Worm (Caenorhabditis elegans) whole organism, young adult: Measurements from ENCODE around the gene kin-24.
A peak's percentile ranks its signal among the peaks of the same experiment; 100 is the strongest.

Experiments
- B0019.2 ChIP-seq: fragments of 200-800 bp; sonication (Bioruptor generic); conservative IDR thresholded peaks from 2 replicates; pipeline ENCODE4 v1.3.6; 2022; ENCODE audit warnings: missing genetic modification reagents, missing genetic modification characterization, missing compliant biosample characterization
- B0035.1 ChIP-seq: sonication (generic microtip); optimal IDR thresholded peaks from 2 replicates; lab custom pipeline; 2016; ENCODE audit warnings: missing genetic modification characterization, mild to moderate bottlenecking, missing compliant biosample characterization, missing genotype, missing genetic modification reagents
- B0336.3 ChIP-seq: fragments of 200-800 bp; sonication (Bioruptor generic); IDR thresholded peaks from 2 replicates; pipeline ENCODE4 v1.3.6; 2022; ENCODE audit warnings: missing genetic modification characterization, missing compliant biosample characterization
- F37B4.10 ChIP-seq: fragments of 200-800 bp; sonication (Bioruptor generic); IDR thresholded peaks from 2 replicates; pipeline ENCODE4 v1.3.6; 2022; ENCODE audit warnings: missing genetic modification characterization, missing compliant biosample characterization
- F49E8.2 ChIP-seq: sonication (generic microtip); optimal IDR thresholded peaks from 3 replicates; lab custom pipeline; 2017; ENCODE audit warnings: missing genetic modification characterization, mild to moderate bottlenecking, missing compliant biosample characterization, antibody characterized with exemption, moderate library complexity; ENCODE audit not compliant: insufficient read depth
- F57A8.1 ChIP-seq: fragments of 200-800 bp; sonication (Bioruptor generic); optimal IDR thresholded peaks from 2 replicates; lab custom pipeline; 2018; ENCODE audit warnings: mild to moderate bottlenecking, missing genetic modification characterization, moderate library complexity, missing compliant biosample characterization
- F57C9.4 ChIP-seq: sonication (generic microtip); optimal IDR thresholded peaks from 2 replicates; lab custom pipeline; 2017; ENCODE audit warnings: mild to moderate bottlenecking, missing genetic modification characterization, missing compliant biosample characterization
- K11D2.4 ChIP-seq: fragments of 200-800 bp; sonication (Bioruptor generic); IDR thresholded peaks from 2 replicates; pipeline ENCODE4 v1.3.6; 2022; ENCODE audit warnings: missing genetic modification reagents, missing genetic modification characterization, missing compliant biosample characterization
- Y53G8AR.9 ChIP-seq: fragments of 200-800 bp; sonication (Bioruptor generic); conservative IDR thresholded peaks from 2 replicates; pipeline ENCODE4 v1.3.6; 2022; ENCODE audit warnings: missing genetic modification reagents, missing genetic modification characterization, missing compliant biosample characterization
- Y56A3A.18 ChIP-seq: fragments of 200-800 bp; sonication (Bioruptor generic); IDR thresholded peaks from 2 replicates; pipeline ENCODE4 v1.3.6; 2022; ENCODE audit warnings: missing genetic modification reagents, missing genetic modification characterization, missing compliant biosample characterization
- Y79H2A.3 ChIP-seq: fragments of 200-800 bp; sonication (Bioruptor generic); conservative IDR thresholded peaks from 2 replicates; pipeline ENCODE4 v1.3.6; 2022; ENCODE audit warnings: missing genetic modification reagents, missing genetic modification characterization, missing compliant biosample characterization
- attf-6 ChIP-seq: fragments of 200-800 bp; sonication (Bioruptor generic); IDR thresholded peaks from 2 replicates; pipeline ENCODE4 v1.3.6; 2022; ENCODE audit warnings: missing genetic modification reagents, missing genetic modification characterization, missing compliant biosample characterization
- bed-2 ChIP-seq: fragments of 200-800 bp; sonication (Bioruptor generic); IDR thresholded peaks from 2 replicates; pipeline ENCODE4 v1.3.6; 2022; ENCODE audit warnings: missing genetic modification reagents, missing genetic modification characterization, missing compliant biosample characterization
- cebp-2 ChIP-seq: fragments of 200-800 bp; sonication (Bioruptor generic); IDR thresholded peaks from 2 replicates; pipeline ENCODE4 v1.3.6; 2022; ENCODE audit warnings: missing genetic modification characterization, missing compliant biosample characterization
- ceh-27 ChIP-seq: fragments of 200-800 bp; sonication (Bioruptor generic); optimal IDR thresholded peaks from 2 replicates; lab custom pipeline; 2018; ENCODE audit warnings: mild to moderate bottlenecking, missing genetic modification characterization, moderate library complexity, missing compliant biosample characterization
- ceh-58 ChIP-seq: fragments of 200-800 bp; sonication (Bioruptor generic); IDR thresholded peaks from 2 replicates; pipeline ENCODE4 v1.3.6; 2022; ENCODE audit warnings: missing genetic modification characterization, missing compliant biosample characterization
- ceh-79 ChIP-seq: sonication (generic microtip); optimal IDR thresholded peaks from 2 replicates; lab custom pipeline; 2017; ENCODE audit warnings: mild to moderate bottlenecking, missing genetic modification characterization, missing compliant biosample characterization
- chd-7 ChIP-seq: sonication (generic microtip); optimal IDR thresholded peaks from 2 replicates; lab custom pipeline; 2016; ENCODE audit warnings: mild to moderate bottlenecking, missing genetic modification characterization, moderate library complexity, missing compliant biosample characterization
- die-1 ChIP-seq: sonication (generic microtip); optimal IDR thresholded peaks from 2 replicates; lab custom pipeline; 2016; ENCODE audit warnings: missing genotype, mild to moderate bottlenecking, missing genetic modification characterization, missing compliant biosample characterization
- dox-1 ChIP-seq: fragments of 200-800 bp; sonication (Bioruptor generic); IDR thresholded peaks from 2 replicates; pipeline ENCODE4 v1.3.6; 2022; ENCODE audit warnings: missing genetic modification reagents, missing genetic modification characterization, missing compliant biosample characterization
- dpl-1 ChIP-seq: fragments of 150-350 bp; optimal IDR thresholded peaks from 2 replicates; lab custom pipeline; 2014; ENCODE audit warnings: missing biosample characterization, missing genetic modification reagents, missing genetic modification characterization
- efl-1 ChIP-seq: fragments of 150-350 bp; optimal IDR thresholded peaks from 2 replicates; lab custom pipeline; 2014; ENCODE audit warnings: missing biosample characterization, missing genetic modification reagents, missing genetic modification characterization
- ekl-4 ChIP-seq: fragments of 200-800 bp; sonication (Bioruptor generic); IDR thresholded peaks from 2 replicates; pipeline ENCODE4 v1.3.6; 2022; ENCODE audit warnings: missing genetic modification reagents, missing genetic modification characterization, missing compliant biosample characterization
- fkh-3 ChIP-seq: sonication (generic microtip); optimal IDR thresholded peaks from 2 replicates; lab custom pipeline; 2016; ENCODE audit warnings: mild to moderate bottlenecking, missing genetic modification characterization, missing compliant biosample characterization
- him-1 ChIP-seq: sonication (generic microtip); optimal IDR thresholded peaks from 2 replicates; lab custom pipeline; 2016; ENCODE audit warnings: missing genotype, missing genetic modification reagents, missing genetic modification characterization, missing compliant biosample characterization
- hmg-1.2 ChIP-seq: fragments of 200-800 bp; sonication (Bioruptor generic); IDR thresholded peaks from 2 replicates; pipeline ENCODE4 v1.3.6; 2022; ENCODE audit warnings: missing genetic modification reagents, missing genetic modification characterization, missing compliant biosample characterization
- hmg-20 ChIP-seq: fragments of 200-800 bp; sonication (Bioruptor generic); IDR thresholded peaks from 2 replicates; pipeline ENCODE4 v1.3.6; 2022; ENCODE audit warnings: missing genetic modification reagents, missing genetic modification characterization, missing compliant biosample characterization
- hrde-1 ChIP-seq: sonication (generic microtip); optimal IDR thresholded peaks from 2 replicates; lab custom pipeline; 2016; ENCODE audit warnings: missing genetic modification characterization, mild to moderate bottlenecking, missing compliant biosample characterization, moderate library complexity, missing genotype, missing genetic modification reagents, borderline replicate concordance
- hsf-1 ChIP-seq: fragments of 200-800 bp; sonication (Bioruptor generic); IDR thresholded peaks from 2 replicates; pipeline ENCODE4 v1.3.6; 2022; ENCODE audit warnings: missing genetic modification reagents, missing genetic modification characterization, missing compliant biosample characterization
- lag-1 ChIP-seq: fragments of 200-800 bp; sonication (Bioruptor generic); IDR thresholded peaks from 2 replicates; pipeline ENCODE4 v1.3.6; 2022; ENCODE audit warnings: missing genetic modification reagents, missing genetic modification characterization, missing compliant biosample characterization
- lin-35 ChIP-seq, 3 experiments: fragments of 150-350 bp in 2 of 3; sonication (generic microtip) in 1 of 3; optimal IDR thresholded peaks; 2 replicates each; lab custom pipeline; 2014 to 2018; ENCODE audit warnings: missing biosample characterization in 3 of 3, missing genetic modification characterization in 3 of 3, missing genetic modification reagents in 3 of 3
- mes-4 ChIP-seq: sonication (generic microtip); optimal IDR thresholded peaks from 2 replicates; lab custom pipeline; 2016; ENCODE audit warnings: missing genotype, missing genetic modification characterization, missing compliant biosample characterization
- nfya-1 ChIP-seq: sonication (generic microtip); optimal IDR thresholded peaks from 2 replicates; lab custom pipeline; 2017; ENCODE audit warnings: antibody characterized with exemption, missing compliant biosample characterization, missing genetic modification characterization, borderline replicate concordance; ENCODE audit not compliant: insufficient read depth
- nhr-179 ChIP-seq: sonication (generic microtip); optimal IDR thresholded peaks from 2 replicates; lab custom pipeline; 2016; ENCODE audit warnings: mild to moderate bottlenecking, missing genetic modification characterization, missing compliant biosample characterization
- nhr-27 ChIP-seq: fragments of 200-800 bp; sonication (Bioruptor generic); optimal IDR thresholded peaks from 2 replicates; lab custom pipeline; 2018; ENCODE audit warnings: mild to moderate bottlenecking, missing genetic modification characterization, moderate library complexity, missing compliant biosample characterization
- rcor-1 ChIP-seq: fragments of 200-800 bp; sonication (Bioruptor generic); IDR thresholded peaks from 2 replicates; pipeline ENCODE4 v1.3.6; 2022; ENCODE audit warnings: missing genetic modification reagents, missing genetic modification characterization, missing compliant biosample characterization
- repo-1 ChIP-seq: sonication (generic microtip); optimal IDR thresholded peaks from 2 replicates; lab custom pipeline; 2017; ENCODE audit warnings: mild to moderate bottlenecking, missing genetic modification characterization, missing compliant biosample characterization
- tbp1 ChIP-seq: fragments of 200-800 bp; sonication (Bioruptor generic); optimal IDR thresholded peaks from 2 replicates; lab custom pipeline; 2018; ENCODE audit warnings: mild to moderate bottlenecking, missing genetic modification characterization, missing compliant biosample characterization
- unc-130 ChIP-seq: sonication (generic microtip); optimal IDR thresholded peaks from 2 replicates; lab custom pipeline; 2016; ENCODE audit warnings: missing genetic modification reagents, missing genetic modification characterization, missing compliant biosample characterization
- ztf-18 ChIP-seq: sonication (generic microtip); optimal IDR thresholded peaks from 2 replicates; lab custom pipeline; 2016; ENCODE audit warnings: missing genotype, mild to moderate bottlenecking, missing genetic modification characterization, missing compliant biosample characterization
- ztf-26 ChIP-seq: sonication (generic microtip); optimal IDR thresholded peaks from 2 replicates; lab custom pipeline; 2017; ENCODE audit warnings: missing genetic modification characterization, missing compliant biosample characterization

The kin-24 gene

DNA sequence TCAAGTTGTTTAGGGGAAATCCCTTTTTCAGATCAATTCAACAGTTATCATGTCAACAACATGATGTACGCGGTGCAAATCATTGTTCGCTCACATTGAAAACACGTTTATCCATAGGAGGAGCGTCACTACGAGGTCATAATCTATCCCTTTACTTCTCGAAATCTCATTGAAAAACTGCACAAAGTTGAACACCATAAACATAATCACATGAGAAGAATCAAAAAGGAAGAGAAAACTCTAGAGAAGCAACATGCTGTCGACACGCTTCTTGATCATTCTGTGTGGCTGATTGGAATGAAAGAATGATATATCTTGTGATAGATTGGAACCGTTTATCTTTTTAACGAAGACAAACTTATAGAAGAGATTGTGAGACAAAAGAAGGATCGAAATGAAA, 27.0 kb upstream of the kin-24 start (continued):
- no peak for TF ChIP-seq rcor-1 (GFP tag; lab: Robert Waterston, UW)
- TF ChIP-seq repo-1 (tag; lab: Kevin White, UChicago): no peak
- peak; percentile 76 for TF ChIP-seq hsf-1 (GFP tag; lab: Robert Waterston, UW)
- TF ChIP-seq ztf-26 (tag; lab: Kevin White, UChicago): peak; percentile 84
- TF ChIP-seq tbp1 (GFP tag; lab: Kevin White, UChicago): peak; percentile 3
- TF ChIP-seq nhr-27 (tag; lab: Kevin White, UChicago): no peak
- TF ChIP-seq ceh-27 (GFP tag; lab: Kevin White, UChicago): peak; percentile 6
- TF ChIP-seq ceh-58 (GFP tag; lab: Robert Waterston, UW): no peak
- no peak for TF ChIP-seq lin-35 (GFP tag; optimal IDR thresholded peaks at IDR 0.05; lab: Kevin White, UChicago)
- TF ChIP-seq chd-7 (tag; lab: Kevin White, UChicago): peak; percentile 26
- no peak for TF ChIP-seq unc-130 (GFP tag; lab: Kevin White, UChicago)
- peak; percentile 55 for TF ChIP-seq die-1 (tag; lab: Kevin White, UChicago)

DNA sequence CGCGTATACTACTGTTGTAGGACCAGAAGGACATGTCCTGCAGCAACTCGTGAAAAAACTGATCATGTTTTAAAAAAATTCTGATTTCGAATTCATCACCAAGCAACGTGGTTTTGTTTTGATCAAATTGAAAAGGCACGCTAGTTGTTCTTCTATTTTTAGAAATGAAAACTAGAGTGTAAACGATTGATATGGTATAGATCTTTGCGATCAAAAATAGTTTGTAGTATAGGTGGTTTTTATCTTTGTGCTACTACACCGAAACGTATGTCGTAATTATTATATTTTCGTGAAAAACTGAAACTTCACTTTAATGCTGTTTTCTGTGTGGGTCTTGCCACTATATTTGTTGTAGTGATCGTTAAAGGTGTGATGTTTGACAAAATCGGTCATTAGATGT, 26.0 kb upstream of the kin-24 start:
- TF ChIP-seq F37B4.10 (GFP tag; lab: Robert Waterston, UW) (no peak), Y53G8AR.9 (no peak), B0019.2 (GFP tag; lab: Robert Waterston, UW) (no peak), ekl-4 (no peak), cebp-2 (GFP tag; lab: Robert Waterston, UW) (no peak)

DNA sequence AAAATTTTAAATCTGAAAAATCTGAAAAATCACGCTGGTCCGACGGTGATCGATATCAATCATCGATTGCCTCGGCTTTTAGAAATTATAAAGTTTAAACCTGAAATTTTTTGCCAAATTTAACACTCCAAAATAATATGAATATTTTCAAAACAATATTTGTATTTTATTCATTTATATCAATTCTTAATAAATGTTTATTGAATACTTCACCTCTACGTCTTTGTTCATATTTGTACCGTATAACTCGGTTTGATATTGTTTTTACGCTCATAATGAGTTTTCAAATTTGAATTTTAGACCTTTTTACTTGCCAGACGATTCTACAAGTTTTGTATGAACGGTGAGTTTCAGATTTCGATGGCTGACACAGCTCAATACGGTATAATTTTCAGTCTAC, 23.9 kb upstream of the kin-24 start, which contains the start of the genes K07F5.15 and K07F5.22:
TSS of gene K07F5.15 (plus strand) at position 301 of the 400 bp plus-strand sequence.
TSS of gene K07F5.22 (plus strand) at position 301 of the 400 bp plus-strand sequence.
- TF ChIP-seq fkh-3 (tag; lab: Kevin White, UChicago): no peak
- TF ChIP-seq F57A8.1 (GFP tag; lab: Kevin White, UChicago): no peak
- TF ChIP-seq Y79H2A.3 (GFP tag; lab: Robert Waterston, UW): no peak
- TF ChIP-seq repo-1 (tag; lab: Kevin White, UChicago): no peak
- no peak for TF ChIP-seq cebp-2 (GFP tag; lab: Robert Waterston, UW)
- TF ChIP-seq nfya-1: no peak
- no peak for TF ChIP-seq F49E8.2 (tag; lab: Kevin White, UChicago)
- no peak for TF ChIP-seq B0336.3
- no peak for TF ChIP-seq him-1
- no peak for TF ChIP-seq ztf-18 (tag; lab: Kevin White, UChicago)
- no peak for TF ChIP-seq mes-4
- no peak for TF ChIP-seq attf-6 (GFP tag; lab: Robert Waterston, UW)
- no peak for TF ChIP-seq bed-2 (GFP tag; lab: Robert Waterston, UW)
- TF ChIP-seq dox-1 (GFP tag; lab: Robert Waterston, UW): no peak
- no peak for TF ChIP-seq lag-1

DNA sequence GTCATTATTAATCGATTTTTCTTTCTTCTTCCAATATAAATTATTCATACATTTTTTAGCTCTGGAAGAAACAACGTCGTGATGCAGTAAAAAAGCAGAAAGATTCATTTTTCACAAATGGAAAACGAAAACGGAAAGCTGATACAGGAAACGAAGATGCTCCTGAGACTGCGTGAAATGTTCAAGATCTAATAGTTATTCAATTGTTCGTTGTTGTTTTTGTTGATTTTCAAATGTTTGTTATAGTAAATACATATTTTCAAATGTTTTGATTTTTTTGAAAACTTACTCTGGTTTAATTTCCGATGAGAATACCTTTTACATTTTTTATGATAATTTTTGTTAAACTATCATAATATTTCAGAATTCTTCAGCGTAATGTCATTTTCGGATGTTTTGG, 22.9 kb upstream of the kin-24 start, which contains the start of gene K07F5.16:
TSS of gene K07F5.16 (plus strand) at position 301 of the 400 bp plus-strand sequence.
- TF ChIP-seq K11D2.4 (GFP tag; lab: Robert Waterston, UW) (no peak), Y56A3A.18 (GFP tag; lab: Robert Waterston, UW) (no peak), dpl-1 (GFP tag; lab: Kevin White, UChicago) (no peak), F57C9.4 (no peak), B0035.1 (no peak), efl-1 (GFP tag; lab: Kevin White, UChicago) (no peak), hrde-1 (tag; lab: Kevin White, UChicago) (no peak), nhr-27 (tag; lab: Kevin White, UChicago) (no peak), hmg-1.2 (GFP tag; lab: Robert Waterston, UW) (no peak), attf-6 (GFP tag; lab: Robert Waterston, UW) (no peak), hmg-20 (GFP tag; lab: Robert Waterston, UW) (no peak), ceh-79 (tag; lab: Kevin White, UChicago) (no peak), ceh-27 (GFP tag; lab: Kevin White, UChicago) (no peak), nhr-179 (no peak)
- TF ChIP-seq, all 124 proteins: peak for 0
